Fruit fly (Drosophila melanogaster) whole organism, pupa: ENCODE measurements around the gene wgn.

Experiments
- CG10348 ChIP-seq: fragments of 200-800 bp; sonication (Bioruptor generic); IDR thresholded peaks from 2 replicates; pipeline ENCODE4 v1.3.6; 2022; ENCODE audit warnings: missing biosample characterization, missing genetic modification characterization
- CG12605 ChIP-seq: fragments of 200-800 bp; sonication (Bioruptor generic); IDR thresholded peaks from 2 replicates; pipeline ENCODE4 v1.3.6; 2022; ENCODE audit warnings: missing biosample characterization, missing genetic modification characterization
- CG13204 ChIP-seq: fragments of 200-800 bp; sonication (Bioruptor generic); optimal IDR thresholded peaks from 2 replicates; lab custom pipeline; 2018; ENCODE audit warnings: missing biosample characterization, mild to moderate bottlenecking, missing genetic modification characterization, moderate library complexity
- CG14655 ChIP-seq: fragments of 200-800 bp; sonication (Bioruptor generic); optimal IDR thresholded peaks from 3 replicates; lab custom pipeline; 2017; ENCODE audit warnings: mild to moderate bottlenecking, missing biosample characterization, missing genetic modification reagents, missing genetic modification characterization
- CG15710 ChIP-seq: fragments of 200-800 bp; sonication (Bioruptor generic); optimal IDR thresholded peaks from 2 replicates; lab custom pipeline; 2018; ENCODE audit warnings: missing biosample characterization, mild to moderate bottlenecking, missing genetic modification characterization, moderate library complexity
- CG17806 ChIP-seq: fragments of 200-800 bp; sonication (Bioruptor generic); optimal IDR thresholded peaks from 2 replicates; lab custom pipeline; 2018; ENCODE audit warnings: missing biosample characterization, mild to moderate bottlenecking, missing genetic modification characterization, moderate library complexity
- CG32121 ChIP-seq: fragments of 200-800 bp; sonication (Bioruptor generic); IDR thresholded peaks from 2 replicates; pipeline ENCODE4 v1.3.6; 2022; ENCODE audit warnings: missing biosample characterization, missing genetic modification characterization
- CG34367 ChIP-seq: fragments of 200-800 bp; sonication (Bioruptor generic); optimal IDR thresholded peaks from 2 replicates; lab custom pipeline; 2018; ENCODE audit warnings: missing biosample characterization, mild to moderate bottlenecking, missing genetic modification characterization
- CG4496 ChIP-seq: fragments of 200-800 bp; sonication (Bioruptor generic); IDR thresholded peaks from 3 replicates; pipeline ENCODE4 v1.3.6; 2022; ENCODE audit warnings: missing biosample characterization, missing genetic modification characterization
- CG8159 ChIP-seq: fragments of 200-800 bp; sonication (Bioruptor generic); optimal IDR thresholded peaks from 3 replicates; lab custom pipeline; 2018; ENCODE audit warnings: missing biosample characterization, mild to moderate bottlenecking, missing genetic modification characterization, moderate library complexity
- CG8301 ChIP-seq: fragments of 200-800 bp; sonication (Bioruptor generic); optimal IDR thresholded peaks from 2 replicates; lab custom pipeline; 2018; ENCODE audit warnings: missing biosample characterization, mild to moderate bottlenecking, missing genetic modification characterization
- CG9948 ChIP-seq: fragments of 200-800 bp; sonication (Bioruptor generic); optimal IDR thresholded peaks from 2 replicates; lab custom pipeline; 2018; ENCODE audit warnings: missing biosample characterization, mild to moderate bottlenecking, missing genetic modification characterization, moderate library complexity
- D1 ChIP-seq: fragments of 200-800 bp; sonication (Bioruptor generic); optimal IDR thresholded peaks from 2 replicates; lab custom pipeline; 2018; ENCODE audit warnings: missing biosample characterization, mild to moderate bottlenecking, missing genetic modification characterization, moderate library complexity
- EcR ChIP-seq: fragments of 200-800 bp; sonication (Bioruptor generic); optimal IDR thresholded peaks from 3 replicates; lab custom pipeline; 2019; ENCODE audit warnings: missing biosample characterization, missing genetic modification characterization, mild to moderate bottlenecking, moderate library complexity, missing genetic modification reagents
- Ets98B ChIP-seq: fragments of 200-800 bp; sonication (Bioruptor generic); IDR thresholded peaks from 2 replicates; pipeline ENCODE4 v1.3.6; 2022; ENCODE audit warnings: missing biosample characterization, missing genetic modification characterization
- Pif1A ChIP-seq: fragments of 200-800 bp; sonication (Bioruptor generic); optimal IDR thresholded peaks from 3 replicates; lab custom pipeline; 2016; ENCODE audit warnings: missing biosample characterization, missing genetic modification characterization
- Pif1B ChIP-seq: fragments of 200-800 bp; sonication (Bioruptor generic); optimal IDR thresholded peaks from 3 replicates; lab custom pipeline; 2016; ENCODE audit warnings: missing biosample characterization, missing genetic modification characterization
- Snoo ChIP-seq: fragments of 200-800 bp; sonication (Bioruptor generic); optimal IDR thresholded peaks from 3 replicates; lab custom pipeline; 2017; ENCODE audit warnings: missing biosample characterization, mild to moderate bottlenecking, missing genetic modification characterization, inconsistent platforms
- fd96Ca ChIP-seq: fragments of 200-800 bp; sonication (Bioruptor generic); IDR thresholded peaks from 3 replicates; pipeline ENCODE4 v1.3.6; 2022; ENCODE audit warnings: missing biosample characterization, missing genetic modification characterization
- gl ChIP-seq: fragments of 200-800 bp; sonication (Bioruptor generic); optimal IDR thresholded peaks from 2 replicates; lab custom pipeline; 2018; ENCODE audit warnings: missing biosample characterization, mild to moderate bottlenecking, missing genetic modification characterization
- rn ChIP-seq: fragments of 200-800 bp; sonication (Bioruptor generic); IDR thresholded peaks from 2 replicates; pipeline ENCODE4 v1.3.6; 2022; ENCODE audit warnings: missing biosample characterization, missing genetic modification characterization

wgn gene

dm6 chrX:18644890-18645289 is 10.2 kb upstream of the wgn start:
- TF ChIP-seq CG8301 (tag; lab: Kevin White, UChicago) (peak; percentile 71), fd96Ca (GFP tag; lab: Robert Waterston, UW) (peak; percentile 66; the same call in 2 of the 3 replicates), EcR (no peak), Ets98B (GFP tag; lab: Robert Waterston, UW) (peak; percentile 56), CG9948 (peak; percentile 66), CG10348 (no peak), CG4496 (no peak; the same call in none of the 3 replicates), Snoo (peak; percentile 72), D1 (no peak), CG17806 (tag; lab: Kevin White, UChicago) (peak; percentile 61), CG8159 (tag; lab: Kevin White, UChicago) (peak; percentile 75), gl (tag; lab: Kevin White, UChicago) (peak; percentile 5), CG15710 (tag; lab: Kevin White, UChicago) (peak; percentile 74), CG34367 (tag; lab: Kevin White, UChicago) (peak; percentile 63), CG13204 (GFP tag; lab: Kevin White, UChicago) (peak; percentile 35), CG12605 (GFP tag; lab: Robert Waterston, UW) (no peak), rn (GFP tag; lab: Robert Waterston, UW) (no peak), CG32121 (GFP tag; lab: Robert Waterston, UW) (no peak), Pif1A (GFP tag; lab: Kevin White, UChicago) (no peak), Pif1B (no peak), CG14655 (GFP tag; lab: Kevin White, UChicago) (peak; percentile 78)
- TF ChIP-seq, all 21 proteins: peak for 12

dm6 chrX:18643057-18643656 is 8.4 kb upstream of the wgn start:
- TF ChIP-seq fd96Ca (GFP tag; lab: Robert Waterston, UW) = no peak
- TF ChIP-seq CG32121 (GFP tag; lab: Robert Waterston, UW) = 0 out of 2 replicates have a peak, but pooled peaks have one; percentile 16

DNA sequence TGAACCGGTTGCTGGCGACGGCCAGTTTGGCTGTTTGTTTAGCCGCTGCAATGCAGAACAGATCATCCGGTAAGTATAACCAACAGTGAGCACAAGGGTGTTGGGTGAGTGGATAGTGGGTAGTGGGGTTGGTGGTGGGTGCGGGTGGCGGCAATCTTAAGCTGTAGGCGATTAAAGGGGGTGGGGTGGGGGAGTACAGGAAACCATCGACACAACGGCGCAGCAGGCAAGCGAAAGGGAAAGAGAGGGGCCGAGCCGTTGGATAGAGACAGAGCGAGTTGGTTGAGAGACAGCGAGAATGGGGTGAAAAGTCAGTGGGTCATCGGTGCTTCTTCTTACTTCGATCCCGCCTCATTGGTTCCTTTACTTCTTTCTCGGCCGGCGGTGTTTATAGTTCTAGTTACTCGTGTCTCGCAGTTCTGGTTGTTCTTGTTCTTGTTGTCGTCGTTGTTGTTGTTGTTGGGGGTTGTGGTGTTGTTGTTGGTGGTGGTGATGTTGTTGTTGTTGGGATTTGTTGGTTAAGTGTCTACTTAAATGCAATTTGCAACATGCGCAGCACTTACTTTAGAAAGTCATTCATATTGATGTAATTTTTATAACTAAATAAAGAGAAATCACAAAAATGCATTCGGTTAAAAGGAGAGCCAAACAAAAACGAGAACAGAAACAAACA is 1.7 kb upstream of the wgn start:
- TF ChIP-seq D1 (no peak), EcR (no peak), gl (tag; lab: Kevin White, UChicago) (no peak), rn (GFP tag; lab: Robert Waterston, UW) (no peak), CG8301 (tag; lab: Kevin White, UChicago) (no peak), CG15710 (tag; lab: Kevin White, UChicago) (no peak), CG13204 (GFP tag; lab: Kevin White, UChicago) (no peak), CG8159 (tag; lab: Kevin White, UChicago) (no peak), Pif1B (no peak)

- TF ChIP-seq CG4496 (peak; percentile 34; the same call in 1 of the 3 replicates), gl (tag; lab: Kevin White, UChicago) (no peak)
- TF ChIP-seq, all 21 proteins: peak for 1
Measured at dm6 chrX:18635118-18635552, 427 bp upstream of the wgn start.

dm6 chrX:18630990-18631389 is 3.7 kb downstream of the wgn start:
- TF ChIP-seq Snoo (no peak), CG32121 (GFP tag; lab: Robert Waterston, UW) (no peak), CG4496 (no peak), CG9948 (no peak), rn (GFP tag; lab: Robert Waterston, UW) (no peak), fd96Ca (GFP tag; lab: Robert Waterston, UW) (no peak), Pif1A (GFP tag; lab: Kevin White, UChicago) (no peak), Ets98B (GFP tag; lab: Robert Waterston, UW) (no peak), EcR (no peak), CG14655 (GFP tag; lab: Kevin White, UChicago) (no peak), Pif1B (no peak), CG8301 (tag; lab: Kevin White, UChicago) (no peak), D1 (no peak), CG17806 (tag; lab: Kevin White, UChicago) (no peak)

- no peak for TF ChIP-seq CG4496
Measured at dm6 chrX:18627002-18627401, 7.7 kb downstream of the wgn start.

DNA sequence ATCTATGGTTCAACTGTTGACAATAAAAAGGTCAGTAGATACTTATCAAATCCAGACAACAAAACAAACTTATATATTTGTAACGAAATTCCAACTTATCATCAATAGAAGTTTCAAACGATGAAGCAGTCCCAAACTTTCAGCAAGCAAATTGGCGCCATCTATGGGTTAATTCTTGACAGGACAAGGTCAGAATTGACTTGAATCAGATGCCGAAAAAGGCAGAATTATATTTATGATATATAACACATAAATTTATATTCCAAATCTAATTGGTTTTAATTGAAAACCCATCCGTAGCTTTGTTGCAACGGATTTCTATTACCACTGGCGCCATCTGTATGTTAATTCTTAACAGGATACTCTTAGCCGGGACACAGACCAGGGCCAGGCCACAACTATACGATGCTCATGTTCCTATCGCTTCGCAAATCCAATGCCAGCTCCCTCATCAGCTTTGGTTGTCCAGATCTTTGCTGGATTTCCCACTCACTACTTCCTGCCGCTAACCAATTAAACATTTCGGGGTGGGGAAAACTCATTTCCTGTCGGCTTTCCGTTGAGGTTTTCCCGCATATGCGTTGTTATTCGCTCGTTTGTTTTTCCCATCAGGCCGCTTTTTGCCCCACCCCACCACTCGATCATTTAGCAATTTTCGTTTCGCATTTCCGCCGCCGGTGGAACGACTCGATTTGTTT is 12.9 kb downstream of the wgn start:
- TF ChIP-seq CG8301 (tag; lab: Kevin White, UChicago) = no peak
- 0 out of 3 replicates have a peak, but pooled peaks have one; percentile 14 for TF ChIP-seq CG4496
